Worm (Caenorhabditis elegans) whole organism, late embryonic: Measurements from ENCODE around the gene bath-39.

Source experiments
- C38D4.7 ChIP-seq: fragments of 200-800 bp; sonication (Bioruptor generic); optimal IDR thresholded peaks from 2 replicates; lab custom pipeline; 2018; ENCODE audit warnings: mild to moderate bottlenecking, missing genetic modification characterization, moderate library complexity, missing compliant biosample characterization
- K02D7.2 ChIP-seq: sonication (generic microtip); optimal IDR thresholded peaks from 2 replicates; lab custom pipeline; 2017; ENCODE audit warnings: mild to moderate bottlenecking, missing genetic modification characterization, missing compliant biosample characterization
- T23F11.4 ChIP-seq: fragments of 200-800 bp; sonication (Bioruptor generic); optimal IDR thresholded peaks from 2 replicates; lab custom pipeline; 2018; ENCODE audit warnings: mild to moderate bottlenecking, missing genetic modification characterization, missing compliant biosample characterization
- Y22D7AL.16 ChIP-seq: sonication (generic microtip); optimal IDR thresholded peaks from 2 replicates; lab custom pipeline; 2016; ENCODE audit warnings: missing genetic modification characterization, missing compliant biosample characterization
- ceh-2 ChIP-seq: sonication (generic microtip); optimal IDR thresholded peaks from 2 replicates; lab custom pipeline; 2016; ENCODE audit warnings: missing genotype, missing genetic modification characterization, missing compliant biosample characterization
- ceh-24 ChIP-seq: sonication (generic microtip); optimal IDR thresholded peaks from 2 replicates; lab custom pipeline; 2016; ENCODE audit warnings: mild to moderate bottlenecking, missing genetic modification characterization, missing compliant biosample characterization
- ceh-30 ChIP-seq: fragments of 150-350 bp; optimal IDR thresholded peaks from 2 replicates; lab custom pipeline; 2014; ENCODE audit warnings: missing biosample characterization, missing genetic modification characterization
- ceh-45 ChIP-seq: fragments of 200-800 bp; sonication (Bioruptor generic); IDR thresholded peaks from 2 replicates; pipeline ENCODE4 v1.3.6; 2022; ENCODE audit warnings: missing genetic modification reagents, missing genetic modification characterization, missing compliant biosample characterization
- ceh-9 ChIP-seq: sonication (generic microtip); optimal IDR thresholded peaks from 2 replicates; lab custom pipeline; 2016; ENCODE audit warnings: mild to moderate bottlenecking, missing genetic modification characterization, inconsistent platforms, missing compliant biosample characterization
- che-1 ChIP-seq: sonication (generic microtip); optimal IDR thresholded peaks from 2 replicates; lab custom pipeline; 2016; ENCODE audit warnings: mild to moderate bottlenecking, missing genetic modification characterization, missing compliant biosample characterization
- dmd-4 ChIP-seq: sonication (generic microtip); optimal IDR thresholded peaks from 2 replicates; lab custom pipeline; 2016; ENCODE audit warnings: borderline replicate concordance, missing genetic modification characterization, missing compliant biosample characterization
- dve-1 ChIP-seq: sonication (generic microtip); optimal IDR thresholded peaks from 2 replicates; lab custom pipeline; 2017; ENCODE audit warnings: antibody characterized with exemption, mild to moderate bottlenecking, missing genetic modification characterization, missing compliant biosample characterization
- elt-4 ChIP-seq: sonication (generic microtip); optimal IDR thresholded peaks from 2 replicates; lab custom pipeline; 2016; ENCODE audit warnings: missing genetic modification characterization, missing compliant biosample characterization
- fax-1 ChIP-seq: sonication (generic microtip); optimal IDR thresholded peaks from 2 replicates; lab custom pipeline; 2016; ENCODE audit warnings: missing genotype, missing genetic modification characterization, missing compliant biosample characterization
- fkh-10 ChIP-seq: fragments of 150-350 bp; optimal IDR thresholded peaks from 2 replicates; lab custom pipeline; 2014; ENCODE audit warnings: missing biosample characterization, missing genetic modification reagents, missing genetic modification characterization
- fkh-6 ChIP-seq: sonication (generic microtip); optimal IDR thresholded peaks from 2 replicates; lab custom pipeline; 2016; ENCODE audit warnings: missing genetic modification characterization, missing compliant biosample characterization
- hlh-13 ChIP-seq: fragments of 200-800 bp; sonication (Bioruptor generic); optimal IDR thresholded peaks from 2 replicates; lab custom pipeline; 2018; ENCODE audit warnings: mild to moderate bottlenecking, missing genetic modification characterization, missing compliant biosample characterization
- hlh-15 ChIP-seq: sonication (generic microtip); optimal IDR thresholded peaks from 2 replicates; lab custom pipeline; 2016; ENCODE audit warnings: missing genetic modification characterization, missing compliant biosample characterization
- lin-11 ChIP-seq: fragments of 200-800 bp; sonication (Bioruptor generic); optimal IDR thresholded peaks from 2 replicates; lab custom pipeline; 2018; ENCODE audit warnings: mild to moderate bottlenecking, missing genetic modification characterization, missing compliant biosample characterization
- madf-2 ChIP-seq: sonication (generic microtip); optimal IDR thresholded peaks from 2 replicates; lab custom pipeline; 2017; ENCODE audit warnings: missing genetic modification characterization, missing compliant biosample characterization
- nfya-1 ChIP-seq: sonication (generic microtip); optimal IDR thresholded peaks from 2 replicates; lab custom pipeline; 2017; ENCODE audit warnings: missing genetic modification characterization, mild to moderate bottlenecking, missing compliant biosample characterization, antibody characterized with exemption, moderate library complexity
- nhr-232 ChIP-seq: sonication (generic microtip); optimal IDR thresholded peaks from 2 replicates; lab custom pipeline; 2016; ENCODE audit warnings: missing genetic modification characterization, missing compliant biosample characterization
- pag-3 ChIP-seq: sonication (generic microtip); optimal IDR thresholded peaks from 2 replicates; lab custom pipeline; 2016; ENCODE audit warnings: missing compliant biosample characterization, missing genetic modification characterization, borderline replicate concordance
- pat-9 ChIP-seq: fragments of 200-800 bp; sonication (Bioruptor generic); optimal IDR thresholded peaks from 2 replicates; lab custom pipeline; 2018; ENCODE audit warnings: mild to moderate bottlenecking, missing genetic modification characterization, moderate library complexity, missing compliant biosample characterization
- pax-1 ChIP-seq: fragments of 150-350 bp; optimal IDR thresholded peaks from 2 replicates; lab custom pipeline; 2014; ENCODE audit warnings: missing biosample characterization, missing genetic modification characterization
- pha-4 ChIP-seq: fragments of 150-350 bp; optimal IDR thresholded peaks from 2 replicates; lab custom pipeline; 2018; ENCODE audit warnings: missing biosample characterization, missing genetic modification reagents, missing genetic modification characterization
- pros-1 ChIP-seq: fragments of 150-350 bp; optimal IDR thresholded peaks from 2 replicates; lab custom pipeline; 2014; ENCODE audit warnings: missing biosample characterization, missing genetic modification reagents, missing genetic modification characterization
- ref-2 ChIP-seq: sonication (generic microtip); optimal IDR thresholded peaks from 2 replicates; lab custom pipeline; 2016; ENCODE audit warnings: missing genetic modification characterization, missing compliant biosample characterization
- sdc-2 ChIP-seq: sonication (generic microtip); optimal IDR thresholded peaks from 2 replicates; lab custom pipeline; 2016; ENCODE audit warnings: missing genotype, missing genetic modification characterization, missing compliant biosample characterization
- syd-9 ChIP-seq: sonication (generic microtip); optimal IDR thresholded peaks from 2 replicates; lab custom pipeline; 2016; ENCODE audit warnings: mild to moderate bottlenecking, missing genetic modification characterization, moderate library complexity, missing compliant biosample characterization
- tbx-2 ChIP-seq: sonication (generic microtip); optimal IDR thresholded peaks from 2 replicates; lab custom pipeline; 2016; ENCODE audit warnings: missing genetic modification characterization, missing compliant biosample characterization
- tbx-7 ChIP-seq: sonication (generic microtip); optimal IDR thresholded peaks from 2 replicates; lab custom pipeline; 2016; ENCODE audit warnings: missing genotype, missing genetic modification characterization, missing compliant biosample characterization
- unc-3 ChIP-seq, 2 experiments: fragments of 200-800 bp in 1 of 2; sonication (Bioruptor generic) in 1 of 2; sonication (generic microtip) in 1 of 2; conservative IDR thresholded peaks in 1 of 2; optimal IDR thresholded peaks in 1 of 2; 2 replicates each; pipeline versions ENCODE4 v1.3.6 to Lab custom; 2016 to 2022; ENCODE audit warnings: missing compliant biosample characterization in 2 of 2, missing genetic modification characterization in 2 of 2, missing genetic modification reagents in 1 of 2
- unc-42 ChIP-seq: sonication (generic microtip); optimal IDR thresholded peaks from 2 replicates; lab custom pipeline; 2016; ENCODE audit warnings: missing genotype, missing genetic modification characterization, missing compliant biosample characterization
- unc-55 ChIP-seq: sonication (generic microtip); optimal IDR thresholded peaks from 2 replicates; lab custom pipeline; 2017; ENCODE audit warnings: missing biosample characterization, missing genetic modification reagents, missing genetic modification characterization
- unc-86 ChIP-seq: sonication (generic microtip); optimal IDR thresholded peaks from 2 replicates; lab custom pipeline; 2016; ENCODE audit warnings: missing genetic modification characterization, missing compliant biosample characterization
- ztf-16 ChIP-seq: sonication (generic microtip); optimal IDR thresholded peaks from 2 replicates; lab custom pipeline; 2017; ENCODE audit warnings: missing genetic modification characterization, missing compliant biosample characterization

The bath-39 gene

ce11 chrV:13468190-13468765 is 9.0 kb downstream of the bath-39 start, which contains the start of the genes F25H9.6 and F25H9.7 (continued):
- TF ChIP-seq tbx-2 (tag; lab: Kevin White, UChicago) (peak; percentile 95), nfya-1 (peak; percentile 12), unc-42 (tag; lab: Kevin White, UChicago) (peak; percentile 42), ceh-9 (tag; lab: Kevin White, UChicago) (no peak), ref-2 (tag; lab: Kevin White, UChicago) (peak; percentile 94), unc-3 (GFP tag; conservative IDR thresholded peaks at IDR 0.05; lab: Robert Waterston, UW) (no peak), unc-3 (tag; optimal IDR thresholded peaks at IDR 0.05; lab: Kevin White, UChicago) (no peak), nhr-232 (no peak), ceh-2 (peak; percentile 97), ceh-30 (tag; lab: Kevin White, UChicago) (no peak), elt-4 (tag; lab: Kevin White, UChicago) (no peak), pax-1 (tag; lab: Kevin White, UChicago) (no peak), hlh-15 (peak; percentile 71), sdc-2 (tag; lab: Kevin White, UChicago) (peak; percentile 41), pag-3 (tag; lab: Kevin White, UChicago) (peak; percentile 17), ceh-24 (tag; lab: Kevin White, UChicago) (no peak), fkh-10 (GFP tag; lab: Kevin White, UChicago) (no peak)

- no peak for TF ChIP-seq fkh-6
- TF ChIP-seq unc-55 (GFP tag; lab: Kevin White, UChicago), result no peak
- TF ChIP-seq hlh-13 (GFP tag; lab: Kevin White, UChicago), result no peak
- no peak for TF ChIP-seq pat-9
- no peak for TF ChIP-seq C38D4.7
- TF ChIP-seq pha-4 (tag; lab: Kevin White, UChicago), result no peak
- no peak for TF ChIP-seq Y22D7AL.16 (tag; lab: Kevin White, UChicago)
- no peak for TF ChIP-seq tbx-7 (tag; lab: Kevin White, UChicago)
- no peak for TF ChIP-seq sdc-2 (tag; lab: Kevin White, UChicago)
- no peak for TF ChIP-seq ref-2 (tag; lab: Kevin White, UChicago)
- no peak for TF ChIP-seq che-1
- no peak for TF ChIP-seq elt-4 (tag; lab: Kevin White, UChicago)
- TF ChIP-seq fax-1 (tag; lab: Kevin White, UChicago), result no peak
These were observed 12.8 kb downstream of the bath-39 start for ce11 chrV:13472062-13472461.

ce11 chrV:13473467-13473866 is 14.2 kb downstream of the bath-39 start, which contains the start of gene T10G3.1:
T10G3.1 (minus strand) TSS chrV:13473679.
- TF ChIP-seq ztf-16 (no peak), unc-55 (GFP tag; lab: Kevin White, UChicago) (peak; percentile 76)
- TF ChIP-seq, all 69 proteins: peak for 1

DNA sequence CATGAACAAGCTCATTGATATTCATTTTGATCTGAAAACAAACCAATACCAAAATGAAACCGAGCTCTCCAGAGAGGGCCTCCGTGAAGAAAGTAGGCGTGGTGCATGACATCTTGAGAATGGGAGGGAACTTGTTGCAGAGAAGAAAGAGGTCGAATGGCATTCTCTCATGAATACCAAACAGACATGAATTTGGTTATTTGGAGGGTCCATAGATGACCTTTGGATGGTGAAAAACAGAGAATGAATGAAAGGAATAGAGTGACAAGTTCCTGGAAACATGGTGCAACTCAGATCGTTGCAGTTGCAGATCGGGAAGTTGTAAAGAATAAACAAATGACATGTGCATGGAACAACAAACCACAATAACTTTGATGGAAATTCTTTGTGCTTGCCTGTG is 17.1 kb downstream of the bath-39 start, which contains the start of gene T10G3.8:
TSS of gene T10G3.8 (minus strand) at position 101 of the 400 bp plus-strand sequence.
- TF ChIP-seq unc-55 (GFP tag; lab: Kevin White, UChicago) (no peak), pros-1 (tag; lab: Kevin White, UChicago) (no peak), elt-4 (tag; lab: Kevin White, UChicago) (no peak), dve-1 (tag; lab: Kevin White, UChicago) (no peak), madf-2 (no peak), syd-9 (tag; lab: Kevin White, UChicago) (no peak), pat-9 (no peak), unc-86 (tag; lab: Kevin White, UChicago) (no peak), dmd-4 (no peak), ref-2 (tag; lab: Kevin White, UChicago) (no peak), T23F11.4 (no peak), che-1 (no peak), hlh-15 (no peak), ceh-30 (tag; lab: Kevin White, UChicago) (no peak), lin-11 (tag; lab: Kevin White, UChicago) (no peak), K02D7.2 (tag; lab: Kevin White, UChicago) (no peak), ceh-45 (GFP tag; lab: Robert Waterston, UW) (no peak)
